Fruit fly (Drosophila melanogaster) whole organism, prepupa: ENCODE measurements around the gene eIF4A.

Experiments
- Blimp-1 ChIP-seq: fragments of 200-800 bp; sonication (Bioruptor generic); optimal IDR thresholded peaks from 3 replicates; lab custom pipeline; 2017; ENCODE audit warnings: missing biosample characterization, missing genetic modification characterization, mild to moderate bottlenecking, moderate library complexity, missing genetic modification reagents
- CG10669 ChIP-seq: fragments of 200-800 bp; sonication (Bioruptor generic); optimal IDR thresholded peaks from 3 replicates; lab custom pipeline; 2018; ENCODE audit warnings: missing biosample characterization, mild to moderate bottlenecking, missing genetic modification characterization, moderate library complexity
- CG11762 ChIP-seq: fragments of 200-800 bp; sonication (Bioruptor generic); optimal IDR thresholded peaks from 3 replicates; lab custom pipeline; 2016; ENCODE audit warnings: missing biosample characterization, missing genetic modification characterization; ENCODE audit not compliant: insufficient read depth
- CG11902 ChIP-seq: fragments of 200-800 bp; sonication (Bioruptor generic); optimal IDR thresholded peaks from 3 replicates; lab custom pipeline; 2016; ENCODE audit warnings: missing biosample characterization, missing genetic modification characterization
- CG15336 ChIP-seq: fragments of 200-800 bp; sonication (Bioruptor generic); IDR thresholded peaks from 2 replicates; pipeline ENCODE4 v1.3.6; 2022; ENCODE audit warnings: missing biosample characterization, missing genetic modification characterization
- CG1621 ChIP-seq: fragments of 200-800 bp; sonication (Bioruptor generic); optimal IDR thresholded peaks from 3 replicates; lab custom pipeline; 2018; ENCODE audit warnings: missing biosample characterization, mild to moderate bottlenecking, missing genetic modification characterization
- CG3032 ChIP-seq: fragments of 200-800 bp; optimal IDR thresholded peaks from 2 replicates; lab custom pipeline; 2019; ENCODE audit warnings: missing biosample characterization, mild to moderate bottlenecking, missing genetic modification characterization, moderate library complexity
- CG31627 ChIP-seq: fragments of 200-800 bp; sonication (Bioruptor generic); optimal IDR thresholded peaks from 3 replicates; lab custom pipeline; 2016; ENCODE audit warnings: missing biosample characterization, missing genetic modification characterization
- CG34406 ChIP-seq: fragments of 200-800 bp; sonication (Bioruptor generic); optimal IDR thresholded peaks from 3 replicates; lab custom pipeline; 2016; ENCODE audit warnings: missing biosample characterization, missing genetic modification characterization
- CG6163 ChIP-seq: fragments of 200-800 bp; sonication (Bioruptor generic); IDR thresholded peaks from 3 replicates; pipeline ENCODE4 v1.3.6; 2022; ENCODE audit warnings: missing biosample characterization, missing genetic modification characterization
- CG6276 ChIP-seq: fragments of 200-800 bp; sonication (Bioruptor generic); optimal IDR thresholded peaks from 2 replicates; lab custom pipeline; 2017; ENCODE audit warnings: missing biosample characterization, mild to moderate bottlenecking, missing genetic modification characterization
- CG6792 ChIP-seq: fragments of 200-800 bp; sonication (Bioruptor generic); optimal IDR thresholded peaks from 3 replicates; lab custom pipeline; 2016; ENCODE audit warnings: missing biosample characterization, missing genetic modification characterization
- CG6854 ChIP-seq: fragments of 200-800 bp; sonication (Bioruptor generic); optimal IDR thresholded peaks from 2 replicates; lab custom pipeline; 2017; ENCODE audit warnings: missing biosample characterization, mild to moderate bottlenecking, missing genetic modification characterization
- CG7368 ChIP-seq: fragments of 200-800 bp; sonication (Bioruptor generic); optimal IDR thresholded peaks from 3 replicates; lab custom pipeline; 2016; ENCODE audit warnings: missing biosample characterization, missing genetic modification characterization
- CG8632 ChIP-seq: fragments of 200-800 bp; sonication (Bioruptor generic); optimal IDR thresholded peaks from 3 replicates; lab custom pipeline; 2016; ENCODE audit warnings: missing biosample characterization, missing genetic modification characterization
- CG9139 ChIP-seq: fragments of 200-800 bp; sonication (Bioruptor generic); optimal IDR thresholded peaks from 3 replicates; lab custom pipeline; 2017; ENCODE audit warnings: missing biosample characterization, mild to moderate bottlenecking, missing genetic modification characterization
- Eip75B ChIP-seq: fragments of 200-800 bp; sonication (Bioruptor generic); optimal IDR thresholded peaks from 3 replicates; lab custom pipeline; 2016; ENCODE audit warnings: missing biosample characterization, missing genetic modification characterization
- Eip78C ChIP-seq: fragments of 200-800 bp; sonication (Bioruptor generic); peaks from one replicate; lab custom pipeline; 2016; ENCODE audit warnings: missing biosample characterization, missing genetic modification characterization
- Eip93F ChIP-seq: fragments of 200-800 bp; sonication (Bioruptor generic); optimal IDR thresholded peaks from 2 replicates; lab custom pipeline; 2016; ENCODE audit warnings: missing biosample characterization, mild to moderate bottlenecking, missing genetic modification characterization
- Ets96B ChIP-seq: fragments of 200-800 bp; optimal IDR thresholded peaks from 2 replicates; lab custom pipeline; 2019; ENCODE audit warnings: missing biosample characterization, mild to moderate bottlenecking, missing genetic modification characterization, moderate library complexity
- Gug ChIP-seq: fragments of 200-800 bp; sonication (Bioruptor generic); IDR thresholded peaks from 2 replicates; pipeline ENCODE4 v1.3.6; 2022; ENCODE audit warnings: missing biosample characterization, missing genetic modification characterization
- Hr38 ChIP-seq: sonication (Bioruptor generic); optimal IDR thresholded peaks from 2 replicates; lab custom pipeline; 2016; ENCODE audit warnings: missing biosample characterization, missing genetic modification characterization
- Hr39 ChIP-seq: fragments of 200-800 bp; sonication (Bioruptor generic); optimal IDR thresholded peaks from 2 replicates; lab custom pipeline; 2016; ENCODE audit warnings: missing biosample characterization, missing genetic modification characterization
- Met ChIP-seq: fragments of 200-800 bp; sonication (Bioruptor generic); optimal IDR thresholded peaks from 3 replicates; lab custom pipeline; 2016; ENCODE audit warnings: missing biosample characterization, missing genetic modification characterization
- OdsH ChIP-seq: fragments of 200-800 bp; sonication (Bioruptor generic); optimal IDR thresholded peaks from 3 replicates; lab custom pipeline; 2016; ENCODE audit warnings: missing biosample characterization, missing genetic modification characterization
- dac ChIP-seq: fragments of 200-800 bp; sonication (Bioruptor generic); optimal IDR thresholded peaks from 2 replicates; lab custom pipeline; 2017; ENCODE audit warnings: missing biosample characterization, mild to moderate bottlenecking, missing genetic modification characterization
- eg ChIP-seq: fragments of 200-800 bp; sonication (Bioruptor generic); IDR thresholded peaks from 3 replicates; pipeline ENCODE4 v1.3.6; 2022; ENCODE audit warnings: missing biosample characterization, missing genetic modification characterization
- fd59A ChIP-seq: fragments of 200-800 bp; sonication (Bioruptor generic); optimal IDR thresholded peaks from 2 replicates; lab custom pipeline; 2017; ENCODE audit warnings: missing biosample characterization, mild to moderate bottlenecking, missing genetic modification characterization, missing genetic modification reagents
- fd85E ChIP-seq: fragments of 200-800 bp; sonication (Bioruptor generic); optimal IDR thresholded peaks from 3 replicates; lab custom pipeline; 2016; ENCODE audit warnings: missing biosample characterization, missing genetic modification characterization
- lz ChIP-seq: fragments of 200-800 bp; sonication (Bioruptor generic); optimal IDR thresholded peaks from 3 replicates; lab custom pipeline; 2016; ENCODE audit warnings: missing biosample characterization, missing genetic modification characterization
- net ChIP-seq: fragments of 200-800 bp; sonication (Bioruptor generic); optimal IDR thresholded peaks from 3 replicates; lab custom pipeline; 2016; ENCODE audit warnings: missing biosample characterization, missing genetic modification characterization
- pdm3 ChIP-seq: fragments of 200-800 bp; sonication (Bioruptor generic); optimal IDR thresholded peaks from 3 replicates; lab custom pipeline; 2016; ENCODE audit warnings: missing biosample characterization, missing genetic modification characterization
- spab ChIP-seq: fragments of 200-800 bp; sonication (Bioruptor generic); optimal IDR thresholded peaks from 2 replicates; lab custom pipeline; 2017; ENCODE audit warnings: missing biosample characterization, mild to moderate bottlenecking, missing genetic modification characterization, missing genetic modification reagents
- ss ChIP-seq, 2 experiments: fragments of 200-800 bp; sonication (Bioruptor generic); optimal IDR thresholded peaks; 2 replicates in 1 of 2; 3 replicates in 1 of 2; lab custom pipeline; 2017 to 2018; ENCODE audit warnings: mild to moderate bottlenecking in 2 of 2, missing biosample characterization in 2 of 2, missing genetic modification characterization in 2 of 2, moderate library complexity in 1 of 2
- svp ChIP-seq: fragments of 200-800 bp; sonication (Bioruptor generic); peaks from one replicate; lab custom pipeline; 2016; ENCODE audit warnings: missing biosample characterization, missing genetic modification characterization
- topi ChIP-seq: fragments of 200-800 bp; sonication (Bioruptor generic); optimal IDR thresholded peaks from 3 replicates; lab custom pipeline; 2016; ENCODE audit warnings: missing biosample characterization, missing genetic modification characterization

The eIF4A gene

DNA sequence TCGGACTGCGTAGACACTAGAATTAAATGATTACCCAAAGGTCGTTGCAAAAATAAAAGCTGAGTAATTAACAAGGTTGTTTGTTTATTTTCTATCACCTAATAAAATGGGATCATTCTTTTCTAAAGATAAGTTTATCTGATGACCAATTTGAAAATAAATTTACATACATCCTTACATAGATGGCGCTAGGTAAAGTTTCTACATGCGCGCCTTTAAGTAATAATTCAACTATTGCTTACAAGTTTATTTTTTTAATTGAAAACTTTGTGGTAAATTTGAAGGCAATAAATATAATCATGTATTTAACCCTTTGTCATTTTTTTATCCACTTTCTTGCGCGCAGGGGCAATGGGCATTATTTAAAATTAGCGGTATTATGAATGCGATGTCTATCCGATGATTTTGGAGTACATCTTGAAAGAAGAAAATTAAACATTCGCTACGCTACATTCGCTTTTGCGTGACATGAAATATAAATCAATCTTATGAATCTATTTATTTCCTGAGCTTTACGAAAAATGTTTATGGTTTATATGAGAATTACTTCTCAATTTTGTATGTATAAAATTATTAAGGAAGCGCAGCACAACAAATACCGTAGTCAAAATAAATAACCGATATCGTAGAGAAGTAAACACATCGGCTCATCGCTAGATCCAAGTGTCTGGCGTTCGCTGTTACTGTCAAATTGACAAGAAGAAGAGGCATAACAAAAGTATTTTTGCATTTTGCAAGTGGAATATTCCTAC, 32.6 kb upstream of the eIF4A start, which contains the start of gene CG9044 (continued):
- no peak for TF ChIP-seq spab (GFP tag; lab: Kevin White, UChicago)
- no peak for TF ChIP-seq dac
- no peak for TF ChIP-seq CG3032
- TF ChIP-seq Gug = peak; percentile 27; the same call in 1 of the 2 replicates
- TF ChIP-seq lz = peak; percentile 56
- TF ChIP-seq topi (GFP tag; lab: Kevin White, UChicago) = no peak
- no peak for TF ChIP-seq CG34406 (GFP tag; lab: Kevin White, UChicago)
- TF ChIP-seq OdsH = no peak
- TF ChIP-seq svp (GFP tag; lab: Kevin White, UChicago) = no peak
- TF ChIP-seq fd85E = no peak
- no peak for TF ChIP-seq CG9139 (GFP tag; lab: Kevin White, UChicago)
- TF ChIP-seq Met (GFP tag; lab: Kevin White, UChicago) = no peak
- TF ChIP-seq CG11762 = no peak
- no peak for TF ChIP-seq CG6792 (GFP tag; lab: Kevin White, UChicago)
- TF ChIP-seq Blimp-1 (GFP tag; lab: Kevin White, UChicago) = no peak
- TF ChIP-seq Hr39 = peak; percentile 76
- peak; percentile 68 for TF ChIP-seq CG31627 (GFP tag; lab: Kevin White, UChicago)

DNA sequence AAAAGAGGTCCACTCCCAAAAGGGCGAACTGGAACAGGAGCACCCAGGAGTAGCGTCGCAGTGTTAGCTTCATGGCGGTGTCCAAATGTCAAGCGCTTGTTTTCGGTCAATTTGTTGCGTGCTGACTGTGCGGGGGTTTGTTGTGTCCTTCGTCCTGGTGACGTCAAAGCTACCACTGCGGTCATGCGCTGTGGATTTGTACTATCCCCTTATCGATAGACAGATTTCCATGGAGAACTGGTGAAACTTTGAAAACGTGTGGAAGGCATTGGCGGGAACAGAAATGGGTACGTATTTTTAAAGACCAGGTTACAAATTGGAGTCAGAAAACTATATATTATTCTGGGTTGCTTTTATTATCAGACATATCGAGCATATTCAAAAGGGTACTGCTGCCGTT, 25.4 kb upstream of the eIF4A start, which contains the start of gene CG13999:
Gene CG13999 (minus strand): TSS at position 314 of the 400 bp plus-strand sequence.
- TF ChIP-seq CG7368 (GFP tag; lab: Kevin White, UChicago) (no peak), CG6276 (GFP tag; lab: Kevin White, UChicago) (no peak), CG15336 (GFP tag; lab: Robert Waterston, UW) (no peak), Hr38 (no peak), lz (no peak), CG11902 (GFP tag; lab: Kevin White, UChicago) (no peak)

DNA sequence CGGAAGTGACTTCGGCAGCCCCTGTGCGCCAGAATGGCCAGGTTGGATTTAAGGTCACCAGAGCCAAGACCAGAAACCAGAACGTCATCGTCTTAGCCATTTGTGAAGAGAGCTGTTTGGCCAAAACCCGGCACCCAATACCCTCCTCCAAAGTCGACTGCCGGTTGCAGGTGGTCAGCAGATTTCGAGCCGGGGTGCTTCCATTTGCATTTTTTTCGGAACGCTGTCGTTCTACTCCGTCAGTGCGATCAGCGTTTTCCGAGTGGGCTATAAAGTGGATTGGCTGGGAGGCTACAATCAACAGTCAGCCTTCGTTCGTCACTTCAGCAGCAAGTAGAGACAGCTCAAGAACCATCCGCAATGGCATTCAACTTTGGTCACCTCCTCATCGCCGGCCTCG, 24.9 kb upstream of the eIF4A start, which contains the start of the genes CG13998 and Vm26Ab:
Gene CG13998 (minus strand): TSS at position 114 of the 400 bp plus-strand sequence.
Gene Vm26Ab (plus strand): TSS at position 299 of the 400 bp plus-strand sequence.
- TF ChIP-seq Hr38 (no peak), OdsH (no peak), pdm3 (GFP tag; lab: Kevin White, UChicago) (no peak), CG11762 (no peak)

DNA sequence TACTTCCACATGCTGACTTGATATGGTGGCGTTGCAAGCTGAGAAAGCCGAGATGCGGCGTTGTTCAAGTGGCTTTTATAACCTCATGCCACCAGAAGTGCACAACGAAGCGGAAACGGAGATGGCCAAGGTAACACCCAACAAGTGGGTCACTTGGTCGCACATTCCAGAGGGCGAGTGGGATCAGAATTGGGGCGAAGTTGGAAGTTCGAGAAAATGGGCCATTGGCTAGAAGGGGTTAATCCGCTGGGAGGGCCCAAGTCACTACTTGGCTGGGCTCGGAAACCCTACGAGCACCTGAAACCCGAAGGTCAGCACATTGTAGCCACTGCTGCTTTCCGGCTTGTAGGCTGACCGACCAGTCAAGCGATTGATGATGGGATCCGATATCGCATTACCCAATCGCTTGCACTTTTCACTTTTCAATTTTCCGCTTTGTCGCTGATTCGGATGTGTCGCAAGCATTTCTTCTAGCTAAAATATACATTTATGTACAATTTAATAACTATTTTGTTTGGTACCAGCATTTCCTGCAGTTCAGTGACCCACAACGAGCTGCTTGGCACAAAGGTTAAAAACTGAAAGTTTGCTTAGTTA, 22.9 kb upstream of the eIF4A start, which contains the start of gene Vm26Ac:
Gene Vm26Ac (minus strand): TSS at position 51 of the 597 bp plus-strand sequence.
- TF ChIP-seq CG1621 (tag; lab: Kevin White, UChicago) = no peak
- TF ChIP-seq CG6163 (GFP tag; lab: Robert Waterston, UW) = no peak
- TF ChIP-seq CG6854 (GFP tag; lab: Kevin White, UChicago) = no peak
- TF ChIP-seq net (GFP tag; lab: Kevin White, UChicago) = no peak
- TF ChIP-seq Gug = no peak
- TF ChIP-seq Eip75B (GFP tag; lab: Kevin White, UChicago) = no peak
- TF ChIP-seq Eip78C = no peak
- TF ChIP-seq Hr38 = no peak
- TF ChIP-seq CG6276 (GFP tag; lab: Kevin White, UChicago) = no peak
- no peak for TF ChIP-seq Eip93F (GFP tag; lab: Kevin White, UChicago)
- no peak for TF ChIP-seq ss (GFP tag; optimal IDR thresholded peaks at IDR 0.05; lab: Kevin White, UChicago)
- TF ChIP-seq CG8632 = no peak
- no peak for TF ChIP-seq Met (GFP tag; lab: Kevin White, UChicago)
- TF ChIP-seq eg (GFP tag; lab: Robert Waterston, UW) = no peak
- no peak for TF ChIP-seq Ets96B
- no peak for TF ChIP-seq fd59A (GFP tag; lab: Kevin White, UChicago)
- TF ChIP-seq CG15336 (GFP tag; lab: Robert Waterston, UW) = no peak
- TF ChIP-seq CG10669 = no peak
